Worm (Caenorhabditis elegans) whole organism, midembryonic: ENCODE measurements around the gene W09G12.9.

ENCODE experiments used
- T22C8.4 ChIP-seq: fragments of 200-800 bp; sonication (Bioruptor generic); IDR thresholded peaks from 2 replicates; pipeline ENCODE4 v1.3.6; 2022; ENCODE audit warnings: missing genetic modification characterization, missing compliant biosample characterization
- cog-1 ChIP-seq: sonication (generic microtip); optimal IDR thresholded peaks from 2 replicates; lab custom pipeline; 2016; ENCODE audit warnings: missing genetic modification characterization, missing compliant biosample characterization
- flt-1 ChIP-seq: fragments of 200-800 bp; sonication (Bioruptor generic); IDR thresholded peaks from 2 replicates; pipeline ENCODE4 v1.3.6; 2022; ENCODE audit warnings: missing genetic modification characterization, missing compliant biosample characterization
- klf-2 ChIP-seq: fragments of 200-800 bp; sonication (Bioruptor generic); conservative IDR thresholded peaks from 2 replicates; pipeline ENCODE4 v1.3.6; 2022; ENCODE audit warnings: missing genetic modification reagents, missing genetic modification characterization, missing compliant biosample characterization
- med-1 ChIP-seq: sonication (generic microtip); optimal IDR thresholded peaks from 2 replicates; lab custom pipeline; 2017; ENCODE audit warnings: missing genetic modification characterization, mild to moderate bottlenecking, missing compliant biosample characterization, antibody characterized with exemption, missing genetic modification reagents; ENCODE audit not compliant: insufficient read depth
- ref-1 ChIP-seq: fragments of 200-800 bp; sonication (Bioruptor generic); conservative IDR thresholded peaks from 2 replicates; pipeline ENCODE4 v1.3.6; 2022; ENCODE audit warnings: missing genetic modification reagents, missing genetic modification characterization, missing compliant biosample characterization
- tab-1 ChIP-seq: fragments of 200-800 bp; sonication (Bioruptor generic); IDR thresholded peaks from 2 replicates; pipeline ENCODE4 v1.3.6; 2022; ENCODE audit warnings: missing genetic modification characterization, missing compliant biosample characterization
- ztf-23 ChIP-seq: fragments of 200-800 bp; sonication (Bioruptor generic); IDR thresholded peaks from 2 replicates; pipeline ENCODE4 v1.3.6; 2022; ENCODE audit warnings: missing genetic modification reagents, missing genetic modification characterization, missing compliant biosample characterization
- ztf-29 ChIP-seq: fragments of 200-800 bp; sonication (Bioruptor generic); IDR thresholded peaks from 2 replicates; pipeline ENCODE4 v1.3.6; 2022; ENCODE audit warnings: missing genetic modification reagents, missing genetic modification characterization, missing compliant biosample characterization

The W09G12.9 gene

DNA sequence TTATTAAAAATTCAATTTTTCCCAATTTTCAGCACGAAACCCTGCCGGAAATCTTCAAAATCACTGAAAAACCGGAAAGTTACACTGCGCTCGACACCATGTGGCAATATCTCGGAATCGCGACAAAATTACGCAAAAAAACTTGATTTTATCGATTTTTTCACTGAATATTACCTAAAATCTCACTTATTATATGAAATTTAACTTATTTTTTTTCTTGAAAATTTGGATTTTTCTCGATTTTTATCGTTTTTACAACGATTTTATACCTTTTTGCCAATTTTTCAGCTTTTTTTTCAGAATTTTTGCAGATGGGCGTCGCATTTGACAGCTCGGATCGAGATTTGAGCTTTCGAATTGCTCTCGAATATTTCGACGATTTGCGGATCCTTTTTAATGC is 23.6 kb upstream of the W09G12.9 start, which contains the start of gene spl-3:
spl-3 (plus strand) TSS at position 301 of the 400 bp plus-strand sequence.
- TF ChIP-seq tab-1 (GFP tag; lab: Robert Waterston, UW): no peak
- no peak for TF ChIP-seq med-1 (GFP tag; lab: Kevin White, UChicago)
- no peak for TF ChIP-seq ztf-29 (GFP tag; lab: Robert Waterston, UW)
- TF ChIP-seq T22C8.4 (GFP tag; lab: Robert Waterston, UW): no peak
- no peak for TF ChIP-seq klf-2 (GFP tag; lab: Robert Waterston, UW)
- TF ChIP-seq ztf-23: no peak
- no peak for TF ChIP-seq cog-1 (tag; lab: Kevin White, UChicago)
- TF ChIP-seq flt-1 (GFP tag; lab: Robert Waterston, UW): no peak
- TF ChIP-seq ref-1 (GFP tag; lab: Robert Waterston, UW): no peak

DNA sequence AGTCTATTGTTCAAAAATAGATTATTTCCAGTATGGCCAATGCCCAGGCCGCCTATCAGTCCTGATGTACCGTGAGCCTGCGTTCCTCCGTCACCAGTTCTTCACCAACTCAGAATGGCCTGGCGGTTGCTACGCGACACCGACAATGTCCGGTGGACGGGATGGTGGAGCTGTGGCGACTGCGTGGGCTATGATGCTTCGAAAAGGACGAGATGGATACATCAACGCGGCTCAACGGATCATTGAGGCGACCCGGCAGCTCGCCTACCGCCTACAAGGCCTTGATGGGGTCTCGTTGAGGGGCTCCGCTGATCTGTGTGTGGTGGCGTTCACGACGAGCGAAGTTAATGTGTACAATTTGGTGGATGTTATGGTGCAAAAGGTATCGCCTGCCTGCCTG is 16.9 kb upstream of the W09G12.9 start:
- TF ChIP-seq tab-1 (GFP tag; lab: Robert Waterston, UW): no peak
- no peak for TF ChIP-seq T22C8.4 (GFP tag; lab: Robert Waterston, UW)
- no peak for TF ChIP-seq ref-1 (GFP tag; lab: Robert Waterston, UW)
- TF ChIP-seq ztf-23: no peak
- TF ChIP-seq cog-1 (tag; lab: Kevin White, UChicago): no peak
- TF ChIP-seq flt-1 (GFP tag; lab: Robert Waterston, UW): no peak
- no peak for TF ChIP-seq klf-2 (GFP tag; lab: Robert Waterston, UW)
- TF ChIP-seq med-1 (GFP tag; lab: Kevin White, UChicago): no peak
- TF ChIP-seq ztf-29 (GFP tag; lab: Robert Waterston, UW): no peak

DNA sequence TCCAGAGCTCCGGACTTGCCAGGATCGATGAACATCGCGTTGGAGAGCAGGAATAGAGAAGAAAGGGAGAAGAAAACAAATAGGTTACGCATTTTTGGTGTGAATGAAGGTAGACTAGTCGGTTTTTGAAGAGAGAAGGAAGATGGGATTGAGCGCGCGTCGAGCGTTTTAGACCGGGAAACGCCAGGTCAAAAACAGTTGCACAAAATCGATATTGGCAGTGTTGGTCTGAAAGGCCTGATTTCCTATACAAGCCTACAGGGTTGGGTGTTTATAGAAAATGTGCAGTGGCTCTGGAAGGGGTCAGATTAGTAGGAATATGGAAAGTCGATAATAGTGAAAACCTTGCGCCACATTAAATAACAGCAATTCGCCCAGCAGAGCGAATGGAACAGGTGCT is 11.5 kb upstream of the W09G12.9 start, which contains the start of gene dsl-2:
dsl-2 (minus strand) TSS at position 101 of the 400 bp plus-strand sequence.
- TF ChIP-seq tab-1 (GFP tag; lab: Robert Waterston, UW): no peak
- no peak for TF ChIP-seq klf-2 (GFP tag; lab: Robert Waterston, UW)
- no peak for TF ChIP-seq flt-1 (GFP tag; lab: Robert Waterston, UW)
- TF ChIP-seq ref-1 (GFP tag; lab: Robert Waterston, UW): no peak
- TF ChIP-seq med-1 (GFP tag; lab: Kevin White, UChicago): no peak
- TF ChIP-seq cog-1 (tag; lab: Kevin White, UChicago): no peak
- no peak for TF ChIP-seq ztf-23
- no peak for TF ChIP-seq ztf-29 (GFP tag; lab: Robert Waterston, UW)
- no peak for TF ChIP-seq T22C8.4 (GFP tag; lab: Robert Waterston, UW)

DNA sequence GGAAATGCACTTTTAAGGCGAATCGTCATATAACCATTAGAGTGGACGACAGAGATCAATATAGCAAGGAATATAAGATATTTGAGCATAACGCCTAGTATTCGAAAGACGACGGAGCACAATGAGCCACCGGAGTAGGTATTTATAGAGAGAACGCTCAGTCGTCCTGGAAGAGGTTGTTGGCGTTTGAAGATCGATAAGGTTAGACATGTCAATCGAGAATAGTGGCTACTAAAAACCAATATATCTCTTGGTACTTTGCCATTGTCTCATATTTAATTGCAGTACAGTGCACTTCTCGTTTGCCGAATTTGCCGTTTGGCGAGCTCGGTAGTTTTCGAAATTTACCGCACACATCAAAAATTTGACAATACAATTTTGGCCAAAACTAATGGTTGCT is 8.4 kb upstream of the W09G12.9 start, which contains the start of gene dsl-1:
dsl-1 (minus strand) TSS at position 101 of the 400 bp plus-strand sequence.
- TF ChIP-seq ztf-29 (GFP tag; lab: Robert Waterston, UW) (no peak), klf-2 (GFP tag; lab: Robert Waterston, UW) (no peak), flt-1 (GFP tag; lab: Robert Waterston, UW) (no peak)

DNA sequence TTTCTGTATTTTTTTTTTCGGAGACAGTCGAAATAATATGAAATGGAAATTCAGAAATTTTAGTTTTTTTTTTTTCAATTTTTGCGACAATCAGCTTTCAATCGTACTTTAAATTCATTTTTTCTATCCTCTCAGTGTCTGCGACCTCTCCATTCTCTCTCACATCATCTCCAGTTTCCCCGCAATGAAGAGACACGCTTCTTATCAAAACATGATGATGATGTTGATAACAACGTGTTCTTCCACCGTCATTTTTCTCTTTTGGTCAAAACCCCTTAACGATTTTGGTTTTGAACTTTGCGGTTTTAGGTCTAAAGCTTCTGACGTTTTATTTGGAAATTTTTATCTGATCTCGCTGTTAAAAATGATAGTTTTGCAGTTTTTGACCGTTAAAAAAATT is 7.1 kb upstream of the W09G12.9 start:
- TF ChIP-seq ztf-23 (no peak), tab-1 (GFP tag; lab: Robert Waterston, UW) (no peak), med-1 (GFP tag; lab: Kevin White, UChicago) (no peak), ztf-29 (GFP tag; lab: Robert Waterston, UW) (no peak), cog-1 (tag; lab: Kevin White, UChicago) (no peak), klf-2 (GFP tag; lab: Robert Waterston, UW) (no peak), T22C8.4 (GFP tag; lab: Robert Waterston, UW) (no peak)

DNA sequence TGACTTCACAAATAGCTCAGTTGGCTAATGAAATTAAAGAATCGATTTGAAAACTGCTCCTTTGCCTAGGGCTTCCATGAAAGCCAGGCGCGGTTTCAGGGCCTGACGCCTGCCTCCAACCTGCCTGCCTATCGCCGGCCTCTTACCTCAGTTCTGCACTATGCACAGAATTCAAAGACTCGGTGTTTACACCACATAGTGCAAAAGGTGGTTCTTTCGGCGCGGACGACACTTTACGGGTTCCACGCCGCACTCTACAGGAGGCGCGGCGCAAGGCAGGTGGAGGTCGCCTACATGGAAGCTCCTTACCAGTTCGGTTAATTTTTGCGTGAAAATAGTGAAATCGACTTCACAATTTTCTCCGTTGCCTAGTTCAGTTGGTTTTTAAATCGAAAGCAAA is 6.6 kb upstream of the W09G12.9 start:
- no peak for TF ChIP-seq tab-1 (GFP tag; lab: Robert Waterston, UW)
- TF ChIP-seq cog-1 (tag; lab: Kevin White, UChicago): no peak

DNA sequence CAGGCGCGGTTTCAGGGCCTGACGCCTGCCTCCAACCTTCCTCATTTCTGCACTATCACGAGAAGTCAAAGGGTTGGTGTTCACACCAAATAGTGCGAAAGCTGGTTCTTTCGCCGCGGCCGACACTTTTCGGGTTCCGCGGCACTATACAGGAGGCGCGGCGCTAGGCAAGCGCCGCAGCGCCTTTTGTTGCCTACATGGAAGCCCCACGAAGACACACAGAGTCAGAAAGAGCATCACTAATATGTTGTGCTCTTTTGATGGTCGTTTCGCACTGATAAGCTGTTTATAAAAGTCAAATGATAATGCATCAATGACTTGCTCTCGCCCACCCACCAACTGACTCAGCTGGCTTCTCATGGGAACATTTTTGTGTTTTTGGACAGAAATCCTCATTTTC is 4.5 kb upstream of the W09G12.9 start:
- TF ChIP-seq ref-1 (GFP tag; lab: Robert Waterston, UW): no peak
- no peak for TF ChIP-seq med-1 (GFP tag; lab: Kevin White, UChicago)
- no peak for TF ChIP-seq T22C8.4 (GFP tag; lab: Robert Waterston, UW)
- TF ChIP-seq ztf-23: no peak
- TF ChIP-seq flt-1 (GFP tag; lab: Robert Waterston, UW): no peak
- TF ChIP-seq ztf-29 (GFP tag; lab: Robert Waterston, UW): no peak

DNA sequence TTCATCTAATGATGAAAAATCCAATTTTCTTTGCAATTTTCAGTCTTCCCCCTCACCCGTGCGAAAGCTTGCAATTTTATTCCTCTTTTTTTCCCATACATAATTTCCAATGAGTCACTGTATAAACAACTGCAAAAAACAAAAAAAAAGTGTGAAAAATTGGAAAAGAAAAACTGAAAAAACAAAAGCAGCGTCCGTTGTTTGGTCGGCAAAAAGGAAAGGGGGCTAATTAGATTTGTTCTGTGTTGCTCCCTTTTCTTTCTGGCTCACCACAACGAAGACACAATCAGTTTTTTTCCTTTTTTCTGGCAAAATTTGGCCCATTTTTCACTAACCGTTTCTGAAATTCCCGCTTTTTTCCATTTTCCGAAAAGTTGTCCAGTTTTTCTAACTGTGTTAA is 4.0 kb upstream of the W09G12.9 start:
- no peak for TF ChIP-seq flt-1 (GFP tag; lab: Robert Waterston, UW)
- no peak for TF ChIP-seq ztf-23
- TF ChIP-seq ztf-29 (GFP tag; lab: Robert Waterston, UW): no peak
- no peak for TF ChIP-seq T22C8.4 (GFP tag; lab: Robert Waterston, UW)
- no peak for TF ChIP-seq klf-2 (GFP tag; lab: Robert Waterston, UW)
- TF ChIP-seq ref-1 (GFP tag; lab: Robert Waterston, UW): no peak
- no peak for TF ChIP-seq cog-1 (tag; lab: Kevin White, UChicago)
- no peak for TF ChIP-seq med-1 (GFP tag; lab: Kevin White, UChicago)
- TF ChIP-seq tab-1 (GFP tag; lab: Robert Waterston, UW): no peak

DNA sequence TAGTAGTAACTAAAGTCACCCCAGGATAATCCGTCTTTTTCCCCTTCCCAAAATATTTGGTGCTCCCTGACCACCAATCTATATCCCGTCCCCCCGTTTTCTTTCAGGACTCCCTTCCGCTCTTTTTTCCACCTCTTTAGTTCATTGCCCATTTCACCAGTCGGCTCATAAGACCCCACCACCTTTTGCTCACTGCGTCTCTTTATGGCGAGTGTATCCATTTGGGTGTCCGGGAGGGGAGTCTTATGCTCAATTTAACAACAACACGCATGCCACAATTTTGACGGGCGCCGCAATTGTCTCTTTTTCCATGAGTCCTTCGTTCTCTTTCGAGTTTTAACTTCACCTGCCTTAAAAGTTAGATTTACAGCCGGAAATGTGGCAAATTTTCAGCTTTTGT is 3.2 kb upstream of the W09G12.9 start:
- TF ChIP-seq ztf-23 (no peak), tab-1 (GFP tag; lab: Robert Waterston, UW) (no peak), ref-1 (GFP tag; lab: Robert Waterston, UW) (no peak), klf-2 (GFP tag; lab: Robert Waterston, UW) (no peak), T22C8.4 (GFP tag; lab: Robert Waterston, UW) (no peak), ztf-29 (GFP tag; lab: Robert Waterston, UW) (no peak), med-1 (GFP tag; lab: Kevin White, UChicago) (no peak), flt-1 (GFP tag; lab: Robert Waterston, UW) (no peak), cog-1 (tag; lab: Kevin White, UChicago) (no peak)

DNA sequence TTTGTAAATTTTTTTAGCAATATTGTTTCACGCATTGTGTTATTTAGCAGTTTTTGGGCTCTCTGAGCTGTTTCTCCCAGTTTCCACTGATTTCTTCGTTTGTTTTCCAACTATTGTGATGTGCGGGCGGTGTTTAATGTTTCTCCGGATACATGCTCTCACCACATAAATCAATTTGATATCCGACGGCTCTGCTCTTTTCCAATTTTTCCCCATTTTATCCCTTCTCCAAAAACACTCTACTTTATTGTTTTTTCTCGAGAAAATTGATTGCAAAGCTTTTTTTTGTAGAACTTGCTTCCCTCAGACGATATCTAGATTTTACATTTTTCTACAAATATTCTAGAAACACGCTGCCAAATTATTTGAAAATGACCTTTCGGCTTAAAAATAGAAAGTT is 854 bp upstream of the W09G12.9 start:
- TF ChIP-seq ref-1 (GFP tag; lab: Robert Waterston, UW): no peak
